Worm (Caenorhabditis elegans): ENCODE results near the gene C06B8.7.

DNA sequence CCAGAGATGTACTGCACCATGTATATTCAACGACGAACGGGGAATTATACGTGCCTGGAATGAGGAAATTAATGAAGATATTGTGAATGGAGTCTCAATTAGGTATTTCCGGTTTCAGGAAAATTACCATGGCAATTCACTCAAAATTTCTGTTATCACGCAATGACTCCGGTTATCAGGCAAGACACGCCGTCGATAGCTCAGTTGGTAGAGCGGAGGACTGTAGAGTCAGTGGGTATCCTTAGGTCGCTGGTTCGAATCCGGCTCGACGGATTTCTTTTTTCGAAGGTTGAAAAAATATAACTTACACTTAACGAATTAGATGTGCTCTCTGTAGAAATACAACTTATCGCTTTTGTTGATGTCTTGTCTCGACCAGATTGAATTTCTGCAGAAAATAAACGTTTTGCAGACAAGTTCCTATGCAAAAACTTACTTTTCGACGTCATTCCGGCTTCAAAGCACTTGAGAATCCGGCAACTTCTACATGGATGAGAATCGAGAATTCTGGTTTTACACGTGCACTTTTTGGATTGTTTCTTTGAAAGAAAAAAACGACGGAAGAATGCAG lies 17.9 kb upstream of the C06B8.7 start:
- TF ChIP-seq ama-1 (optimal IDR thresholded peaks at IDR 0.05) (no peak), hnd-1 (tag; optimal IDR thresholded peaks at IDR 0.05) (no peak), sea-1 (GFP tag; conservative IDR thresholded peaks at IDR 0.05) (no peak), tbx-11 (GFP tag; IDR thresholded peaks at IDR 0.05) (no peak), ets-7 (tag; optimal IDR thresholded peaks at IDR 0.05) (no peak), tra-4 (tag; optimal IDR thresholded peaks at IDR 0.05) (no peak), flt-1 (GFP tag; IDR thresholded peaks at IDR 0.05) (no peak), F13C5.2 (tag; optimal IDR thresholded peaks at IDR 0.05) (no peak), aly-1 (tag; optimal IDR thresholded peaks at IDR 0.05) (no peak), tbx-37 (GFP tag; conservative IDR thresholded peaks at IDR 0.05) (no peak), ceh-13 (GFP tag; optimal IDR thresholded peaks at IDR 0.05) (no peak), scrt-1 (GFP tag; IDR thresholded peaks at IDR 0.05) (no peak), ceh-36 (tag; optimal IDR thresholded peaks at IDR 0.05) (no peak)
